Fruit fly (Drosophila melanogaster) whole organism: ENCODE results near the gene CG31445.

Experiments
- CG8478 ChIP-seq: fragments of >200 bp; optimal IDR thresholded peaks from 2 replicates; lab custom pipeline; 2018; ENCODE audit warnings: inconsistent platforms
- pan ChIP-seq: fragments of >200 bp; optimal IDR thresholded peaks from 2 replicates; lab custom pipeline; 2017
- psq ChIP-seq: fragments of >200 bp; optimal IDR thresholded peaks from 2 replicates; lab custom pipeline; 2017

dm6 chr3R:29256811-29257439 is 12.3 kb upstream of the CG31445 start:
- TF ChIP-seq pan = no peak
- no peak for TF ChIP-seq psq
- TF ChIP-seq CG8478 (lab: Kevin White, UChicago) = no peak
